Fruit fly (Drosophila melanogaster) whole organism, adult: ENCODE measurements around the gene CG14662.

Experiments used
- CG11617 ChIP-seq: fragments of 200-800 bp; sonication (Bioruptor generic); optimal IDR thresholded peaks from 2 replicates; lab custom pipeline; 2017; ENCODE audit warnings: mild to moderate bottlenecking, missing biosample characterization, missing genetic modification reagents, missing genetic modification characterization
- Crg-1 ChIP-seq: fragments of 200-800 bp; sonication (Bioruptor generic); optimal IDR thresholded peaks from 2 replicates; lab custom pipeline; 2016; ENCODE audit warnings: missing biosample characterization, missing genetic modification characterization

dm6 chr3R:5010153-5010552 lies 26.1 kb upstream of the CG14662 start:
- TF ChIP-seq CG11617 (no peak), Crg-1 (GFP tag; lab: Kevin White, UChicago) (no peak)
